Worm (Caenorhabditis elegans): ENCODE data around the gene srg-69.

Gene srg-69

ce11 chrII:5373275-5374047 is 18.0 kb downstream of the srg-69 start, which contains the start of the genes agt-2 and F09E5.3:
Gene agt-2 (minus strand): TSS chrII:5373827.
Gene F09E5.3 (plus strand): TSS chrII:5373997.
- TF ChIP-seq unc-55 (GFP tag; optimal IDR thresholded peaks at IDR 0.05) = peak; percentile 8
- TF ChIP-seq che-1 (tag; optimal IDR thresholded peaks at IDR 0.05) = no peak
- TF ChIP-seq sdc-2 (tag; optimal IDR thresholded peaks at IDR 0.05) = peak; percentile 25
- peak; percentile 31 for TF ChIP-seq ref-2 (tag; optimal IDR thresholded peaks at IDR 0.05)
- no peak for TF ChIP-seq pag-3 (tag; optimal IDR thresholded peaks at IDR 0.05; ENCODE audit: borderline replicate concordance)
- TF ChIP-seq dmd-4 (tag; optimal IDR thresholded peaks at IDR 0.05; ENCODE audit: borderline replicate concordance) = no peak
- no peak for TF ChIP-seq hlh-6 (tag; optimal IDR thresholded peaks at IDR 0.05)
- TF ChIP-seq tbx-2 (tag; optimal IDR thresholded peaks at IDR 0.05) = peak; percentile 55
- no peak for TF ChIP-seq pros-1 (tag; optimal IDR thresholded peaks at IDR 0.05)
- no peak for TF ChIP-seq ceh-14 (tag; optimal IDR thresholded peaks at IDR 0.05)
- TF ChIP-seq unc-42 (tag; optimal IDR thresholded peaks at IDR 0.05) = peak; percentile 65
- peak; percentile 57 for TF ChIP-seq ceh-34 (tag; optimal IDR thresholded peaks at IDR 0.05)
- no peak for TF ChIP-seq unc-86 (tag; optimal IDR thresholded peaks at IDR 0.05)
- no peak for TF ChIP-seq npax-4 (tag; optimal IDR thresholded peaks at IDR 0.05)
- TF ChIP-seq ets-4 (tag; optimal IDR thresholded peaks at IDR 0.05) = peak; percentile 47
- peak; percentile 1 for TF ChIP-seq Y22D7AL.16 (tag; optimal IDR thresholded peaks at IDR 0.05)
- TF ChIP-seq ama-1 (optimal IDR thresholded peaks at IDR 0.05) = no peak
- peak; percentile 40 for TF ChIP-seq ceh-48 (tag; optimal IDR thresholded peaks at IDR 0.05)
- peak; percentile 7 for TF ChIP-seq ceh-2 (tag; optimal IDR thresholded peaks at IDR 0.05)
- peak; percentile 39 for TF ChIP-seq madf-2 (tag; optimal IDR thresholded peaks at IDR 0.05)
- TF ChIP-seq elt-2 (tag; optimal IDR thresholded peaks at IDR 0.05) = peak; percentile 97
- TF ChIP-seq eyg-1 (tag; optimal IDR thresholded peaks at IDR 0.05) = no peak
- TF ChIP-seq dve-1 (tag; optimal IDR thresholded peaks at IDR 0.05) = peak; percentile 68
- peak; percentile 42 for TF ChIP-seq ceh-31 (tag; optimal IDR thresholded peaks at IDR 0.05)
- peak; percentile 81 for TF ChIP-seq nfya-1 (tag; optimal IDR thresholded peaks at IDR 0.05)
- TF ChIP-seq ceh-18 (tag; optimal IDR thresholded peaks at IDR 0.05) = peak; percentile 56
- no peak for TF ChIP-seq lim-6 (tag; optimal IDR thresholded peaks at IDR 0.05)
- TF ChIP-seq pax-1 (tag; optimal IDR thresholded peaks at IDR 0.05) = no peak
- TF ChIP-seq hlh-30 (tag; optimal IDR thresholded peaks at IDR 0.05; ENCODE audit: insufficient read depth) = peak; percentile 42
- no peak for TF ChIP-seq sox-2 (GFP tag; IDR thresholded peaks at IDR 0.05)
- TF ChIP-seq pat-9 (tag; optimal IDR thresholded peaks at IDR 0.05) = no peak
- TF ChIP-seq ceh-45 (GFP tag; IDR thresholded peaks at IDR 0.05) = peak; percentile 23; the same call in 1 of the 2 replicates
- TF ChIP-seq ceh-30 (tag; optimal IDR thresholded peaks at IDR 0.05) = peak; percentile 92
- no peak for TF ChIP-seq ahr-1 (tag; optimal IDR thresholded peaks at IDR 0.05)
- no peak for TF ChIP-seq ceh-22 (tag; optimal IDR thresholded peaks at IDR 0.05)

- TF ChIP-seq ceh-2 (tag; optimal IDR thresholded peaks at IDR 0.05) (no peak), pax-1 (tag; optimal IDR thresholded peaks at IDR 0.05) (no peak), hlh-15 (tag; optimal IDR thresholded peaks at IDR 0.05) (no peak), T23F11.4 (GFP tag; optimal IDR thresholded peaks at IDR 0.05) (no peak), madf-2 (tag; optimal IDR thresholded peaks at IDR 0.05) (no peak), ref-2 (tag; optimal IDR thresholded peaks at IDR 0.05) (no peak), unc-42 (tag; optimal IDR thresholded peaks at IDR 0.05) (no peak), rnt-1 (tag; optimal IDR thresholded peaks at IDR 0.05) (no peak), pha-4 (tag; optimal IDR thresholded peaks at IDR 0.05) (no peak), ceh-34 (tag; optimal IDR thresholded peaks at IDR 0.05) (no peak), pqm-1 (tag; optimal IDR thresholded peaks at IDR 0.05) (no peak), sdc-2 (tag; optimal IDR thresholded peaks at IDR 0.05) (no peak), ttx-3 (tag; optimal IDR thresholded peaks at IDR 0.05) (no peak), hlh-6 (tag; optimal IDR thresholded peaks at IDR 0.05) (no peak), ceh-45 (GFP tag; IDR thresholded peaks at IDR 0.05) (no peak), pag-3 (tag; optimal IDR thresholded peaks at IDR 0.05; ENCODE audit: borderline replicate concordance) (no peak)
Observed at ce11 chrII:5374967-5375366, 19.5 kb downstream of the srg-69 start, which contains the start of gene algn-2. Gene algn-2 (plus strand): TSS chrII:5375267.

Data from whole organism, late embryonic.